Worm (Caenorhabditis elegans) whole organism, L1 larva: ENCODE data around the gene pafo-1.
A peak's percentile ranks its signal among the peaks of the same experiment; 100 is the strongest.

Experiments
- C04F5.9 ChIP-seq: sonication (generic microtip); optimal IDR thresholded peaks from 2 replicates; lab custom pipeline; 2016; ENCODE audit warnings: missing genetic modification characterization, missing compliant biosample characterization
- C34B4.2 ChIP-seq: sonication (generic microtip); optimal IDR thresholded peaks from 2 replicates; lab custom pipeline; 2017; ENCODE audit warnings: mild to moderate bottlenecking, missing genetic modification characterization, missing compliant biosample characterization
- aha-1 ChIP-seq: fragments of 150-350 bp; optimal IDR thresholded peaks from 2 replicates; lab custom pipeline; 2014; ENCODE audit warnings: missing biosample characterization, missing genetic modification characterization
- alr-1 ChIP-seq: fragments of 200-800 bp; sonication (Bioruptor generic); optimal IDR thresholded peaks from 2 replicates; lab custom pipeline; 2018; ENCODE audit warnings: borderline replicate concordance, mild to moderate bottlenecking, missing genetic modification characterization, missing compliant biosample characterization
- aly-2 ChIP-seq: fragments of 150-350 bp; optimal IDR thresholded peaks from 2 replicates; lab custom pipeline; 2014; ENCODE audit warnings: missing biosample characterization, missing genetic modification characterization
- ceh-63 ChIP-seq: fragments of 200-800 bp; sonication (Bioruptor generic); optimal IDR thresholded peaks from 2 replicates; lab custom pipeline; 2018; ENCODE audit warnings: mild to moderate bottlenecking, missing genetic modification characterization, missing compliant biosample characterization
- ceh-8 ChIP-seq: fragments of 200-800 bp; sonication (Bioruptor generic); optimal IDR thresholded peaks from 2 replicates; lab custom pipeline; 2018; ENCODE audit warnings: mild to moderate bottlenecking, missing genetic modification characterization, moderate library complexity, missing compliant biosample characterization
- ces-1 ChIP-seq: fragments of 150-350 bp; optimal IDR thresholded peaks from 2 replicates; lab custom pipeline; 2014; ENCODE audit warnings: missing biosample characterization, missing genetic modification reagents, missing genetic modification characterization
- efl-1 ChIP-seq, 4 experiments: fragments of 150-350 bp; optimal IDR thresholded peaks in 3 of 4; peaks in 1 of 4; 1 replicate in 1 of 4; 2 replicates in 3 of 4; lab custom pipeline; 2014; ENCODE audit warnings: missing biosample characterization in 2 of 4, missing genetic modification characterization in 2 of 4, missing genetic modification reagents in 2 of 4
- efl-3 ChIP-seq: fragments of 200-800 bp; sonication (Bioruptor generic); optimal IDR thresholded peaks from 2 replicates; lab custom pipeline; 2018; ENCODE audit warnings: mild to moderate bottlenecking, missing genetic modification characterization, missing compliant biosample characterization
- egl-27 ChIP-seq, 2 experiments: fragments of 150-350 bp in 1 of 2; sonication (generic microtip); optimal IDR thresholded peaks; 3 replicates each; lab custom pipeline; 2017 to 2018; ENCODE audit warnings: missing biosample characterization in 2 of 2, missing genetic modification characterization in 2 of 2, missing genetic modification reagents in 2 of 2
- elt-3 ChIP-seq, 6 experiments: fragments of 150-350 bp in 1 of 6; sonication (generic microtip); optimal IDR thresholded peaks; 2 replicates each; lab custom pipeline; 2017 to 2018; ENCODE audit warnings: missing biosample characterization in 6 of 6, missing genetic modification characterization in 6 of 6, inconsistent platforms in 1 of 6
- fkh-10 ChIP-seq: sonication (generic microtip); optimal IDR thresholded peaks from 2 replicates; lab custom pipeline; 2017; ENCODE audit warnings: missing biosample characterization, missing genetic modification reagents, missing genetic modification characterization
- fkh-4 ChIP-seq: sonication (generic microtip); optimal IDR thresholded peaks from 2 replicates; lab custom pipeline; 2016; ENCODE audit warnings: missing compliant biosample characterization, missing genetic modification characterization, borderline replicate concordance
- fos-1 ChIP-seq: fragments of 150-350 bp; optimal IDR thresholded peaks from 2 replicates; lab custom pipeline; 2014; ENCODE audit warnings: missing biosample characterization, missing genetic modification characterization
- hpl-2 ChIP-seq: fragments of 150-350 bp; optimal IDR thresholded peaks from 2 replicates; lab custom pipeline; 2014; ENCODE audit warnings: missing biosample characterization, missing genetic modification reagents, missing genetic modification characterization
- isw-1 ChIP-seq: fragments of 200-800 bp; sonication (Bioruptor generic); IDR thresholded peaks from 2 replicates; pipeline ENCODE4 v1.3.6; 2022; ENCODE audit warnings: missing genetic modification characterization, missing compliant biosample characterization
- lin-14 ChIP-seq: fragments of 200-800 bp; sonication (Bioruptor generic); optimal IDR thresholded peaks from 2 replicates; lab custom pipeline; 2018; ENCODE audit warnings: mild to moderate bottlenecking, missing genetic modification characterization, moderate library complexity, missing compliant biosample characterization
- lin-15B ChIP-seq: fragments of 150-350 bp; sonication (generic microtip); optimal IDR thresholded peaks from 3 replicates; lab custom pipeline; 2014; ENCODE audit warnings: missing biosample characterization, missing genetic modification characterization
- lin-35 ChIP-seq, 2 experiments: fragments of 150-350 bp; optimal IDR thresholded peaks; 2 replicates each; lab custom pipeline; 2014; ENCODE audit warnings: missing biosample characterization in 2 of 2, missing genetic modification characterization in 2 of 2, missing genetic modification reagents in 2 of 2
- lin-39 ChIP-seq: fragments of 150-350 bp; optimal IDR thresholded peaks from 2 replicates; lab custom pipeline; 2014; ENCODE audit warnings: missing biosample characterization, missing genetic modification reagents, missing genetic modification characterization
- lir-3 ChIP-seq: sonication (generic microtip); optimal IDR thresholded peaks from 2 replicates; lab custom pipeline; 2016; ENCODE audit warnings: mild to moderate bottlenecking, missing genetic modification characterization, moderate library complexity, missing compliant biosample characterization; ENCODE audit not compliant: poor library complexity
- lsy-2 ChIP-seq, 2 experiments: fragments of 150-350 bp; optimal IDR thresholded peaks; 2 replicates each; lab custom pipeline; 2014; ENCODE audit warnings: missing biosample characterization in 2 of 2, missing genetic modification characterization in 2 of 2
- mdl-1 ChIP-seq, 2 experiments: fragments of 150-350 bp; optimal IDR thresholded peaks; 2 replicates each; lab custom pipeline; 2014 to 2017; ENCODE audit warnings: missing biosample characterization in 2 of 2, missing genetic modification characterization in 2 of 2, inconsistent platforms in 1 of 2
- mef-2 ChIP-seq: fragments of 150-350 bp; optimal IDR thresholded peaks from 2 replicates; lab custom pipeline; 2014; ENCODE audit warnings: missing biosample characterization, missing genetic modification characterization
- nhr-12 ChIP-seq: sonication (generic microtip); optimal IDR thresholded peaks from 2 replicates; lab custom pipeline; 2017; ENCODE audit warnings: missing biosample characterization, missing genetic modification characterization
- nhr-19 ChIP-seq: fragments of 200-800 bp; sonication (Bioruptor generic); conservative IDR thresholded peaks from 2 replicates; pipeline ENCODE4 v1.3.6; 2022; ENCODE audit warnings: missing genetic modification characterization, missing compliant biosample characterization
- nhr-20 ChIP-seq: sonication (generic microtip); optimal IDR thresholded peaks from 2 replicates; lab custom pipeline; 2016; ENCODE audit warnings: mild to moderate bottlenecking, missing genetic modification characterization, missing compliant biosample characterization
- nhr-47 ChIP-seq: sonication (generic microtip); optimal IDR thresholded peaks from 2 replicates; lab custom pipeline; 2016; ENCODE audit warnings: mild to moderate bottlenecking, missing genetic modification characterization, moderate library complexity, missing compliant biosample characterization
- nhr-77 ChIP-seq: fragments of 150-350 bp; optimal IDR thresholded peaks from 2 replicates; lab custom pipeline; 2014; ENCODE audit warnings: missing biosample characterization, missing genetic modification characterization
- nhr-85 ChIP-seq: sonication (generic microtip); peaks from one replicate; lab custom pipeline; 2016; ENCODE audit warnings: missing genetic modification characterization, inconsistent platforms, missing compliant biosample characterization
- nhr-90 ChIP-seq: sonication (generic microtip); optimal IDR thresholded peaks from 2 replicates; lab custom pipeline; 2016; ENCODE audit warnings: mild to moderate bottlenecking, missing genetic modification characterization, missing compliant biosample characterization; ENCODE audit not compliant: poor library complexity
- pag-3 ChIP-seq: sonication (generic microtip); optimal IDR thresholded peaks from 2 replicates; lab custom pipeline; 2017; ENCODE audit warnings: missing genetic modification characterization, mild to moderate bottlenecking, missing compliant biosample characterization, antibody characterized with exemption, borderline replicate concordance; ENCODE audit not compliant: insufficient read depth
- pax-3 ChIP-seq: fragments of 200-800 bp; sonication (Bioruptor generic); optimal IDR thresholded peaks from 2 replicates; lab custom pipeline; 2018; ENCODE audit warnings: mild to moderate bottlenecking, missing genetic modification characterization, moderate library complexity, missing compliant biosample characterization
- pqm-1 ChIP-seq: sonication (generic microtip); optimal IDR thresholded peaks from 3 replicates; lab custom pipeline; 2017; ENCODE audit warnings: missing biosample characterization, missing genetic modification characterization
- rnt-1 ChIP-seq: sonication (generic microtip); optimal IDR thresholded peaks from 2 replicates; lab custom pipeline; 2016; ENCODE audit warnings: mild to moderate bottlenecking, missing genetic modification characterization, moderate library complexity, missing compliant biosample characterization
- skn-1 ChIP-seq: fragments of 150-350 bp; optimal IDR thresholded peaks from 2 replicates; lab custom pipeline; 2014; ENCODE audit warnings: missing biosample characterization, missing genetic modification characterization
- snu-23 ChIP-seq: sonication (generic microtip); optimal IDR thresholded peaks from 2 replicates; lab custom pipeline; 2016; ENCODE audit warnings: missing genetic modification characterization, missing compliant biosample characterization
- sox-4 ChIP-seq: sonication (generic microtip); optimal IDR thresholded peaks from 2 replicates; lab custom pipeline; 2016; ENCODE audit warnings: missing genetic modification characterization, missing compliant biosample characterization
- swsn-7 ChIP-seq: sonication (generic microtip); optimal IDR thresholded peaks from 2 replicates; lab custom pipeline; 2016; ENCODE audit warnings: missing genetic modification characterization, missing compliant biosample characterization
- tbx-2 ChIP-seq: sonication (generic microtip); optimal IDR thresholded peaks from 2 replicates; lab custom pipeline; 2016; ENCODE audit warnings: missing genetic modification characterization, missing compliant biosample characterization
- unc-30 ChIP-seq: sonication (generic microtip); optimal IDR thresholded peaks from 2 replicates; lab custom pipeline; 2017; ENCODE audit warnings: missing biosample characterization, missing genetic modification characterization
- unc-62 ChIP-seq: fragments of 150-350 bp; optimal IDR thresholded peaks from 2 replicates; lab custom pipeline; 2014; ENCODE audit warnings: missing biosample characterization, missing genetic modification reagents, missing genetic modification characterization
- unc-98 ChIP-seq: fragments of 200-800 bp; sonication (Bioruptor generic); IDR thresholded peaks from 2 replicates; pipeline ENCODE4 v1.3.6; 2022; ENCODE audit warnings: missing genetic modification characterization, missing compliant biosample characterization
- xbp-1 ChIP-seq: sonication (generic microtip); optimal IDR thresholded peaks from 2 replicates; lab custom pipeline; 2016; ENCODE audit warnings: missing genetic modification characterization, missing compliant biosample characterization
- zip-4 ChIP-seq: fragments of 200-800 bp; sonication (Bioruptor generic); optimal IDR thresholded peaks from 2 replicates; lab custom pipeline; 2018; ENCODE audit warnings: mild to moderate bottlenecking, missing genetic modification characterization, moderate library complexity, missing compliant biosample characterization
- ztf-11 ChIP-seq, 2 experiments: sonication (generic microtip); optimal IDR thresholded peaks; 2 replicates each; lab custom pipeline; 2016 to 2017; ENCODE audit warnings: missing genetic modification characterization in 2 of 2, missing biosample characterization in 1 of 2, missing compliant biosample characterization in 1 of 2
- ztf-4 ChIP-seq: fragments of 150-350 bp; optimal IDR thresholded peaks from 2 replicates; lab custom pipeline; 2014; ENCODE audit warnings: missing biosample characterization, missing genetic modification characterization

pafo-1 gene

ce11 chrV:11531100-11531499 is 9.6 kb downstream of the pafo-1 start (continued):
- TF ChIP-seq nhr-77 (tag; lab: Kevin White, UChicago) (no peak), xbp-1 (peak; percentile 8)

- TF ChIP-seq nhr-90 (tag; lab: Kevin White, UChicago) (peak; percentile 88), isw-1 (GFP tag; lab: Robert Waterston, UW) (no peak; the same call in 1 of the 2 replicates), lin-15B (tag; lab: Kevin White, UChicago) (no peak), alr-1 (tag; lab: Kevin White, UChicago) (no peak), lin-14 (peak; percentile 97), unc-62 (GFP tag; lab: Kevin White, UChicago) (no peak), nhr-20 (tag; lab: Kevin White, UChicago) (peak; percentile 97), efl-3 (no peak), swsn-7 (tag; lab: Kevin White, UChicago) (peak; percentile 81), C04F5.9 (tag; lab: Kevin White, UChicago) (peak; percentile 2), mef-2 (tag; lab: Kevin White, UChicago) (peak; percentile 24), hpl-2 (GFP tag; lab: Kevin White, UChicago) (peak; percentile 20), C34B4.2 (tag; lab: Kevin White, UChicago) (no peak), lin-39 (tag; lab: Kevin White, UChicago) (peak; percentile 44), fos-1 (tag; lab: Kevin White, UChicago) (peak; percentile 82), ceh-63 (GFP tag; lab: Kevin White, UChicago) (no peak), zip-4 (no peak), xbp-1 (peak; percentile 66), nhr-85 (tag; lab: Kevin White, UChicago) (peak; percentile 99), nhr-19 (GFP tag; lab: Robert Waterston, UW) (peak; percentile 84), egl-27 (tag; optimal IDR thresholded peaks at IDR 0.05; lab: Kevin White, UChicago) (peak; percentile 80 to 84), tbx-2 (tag; lab: Kevin White, UChicago) (peak; percentile 91), nhr-12 (tag; lab: Kevin White, UChicago) (no peak), sox-4 (tag; lab: Kevin White, UChicago) (no peak), rnt-1 (tag; lab: Kevin White, UChicago) (peak; percentile 79), ceh-8 (no peak), aly-2 (tag; lab: Kevin White, UChicago) (no peak), nhr-47 (tag; lab: Kevin White, UChicago) (peak; percentile 76), pqm-1 (tag; lab: Kevin White, UChicago) (peak; percentile 30), snu-23 (GFP tag; lab: Kevin White, UChicago) (peak; percentile 94), aha-1 (tag; lab: Kevin White, UChicago) (no peak), pax-3 (tag; lab: Kevin White, UChicago) (no peak), lir-3 (peak; percentile 29), lsy-2 (tag; optimal IDR thresholded peaks at IDR 0.05; lab: Kevin White, UChicago) (peak; percentile 67 to 92), efl-1 (optimal IDR thresholded peaks at IDR 0.05; lab: Kevin White, UChicago) (peak; percentile 56 to 57), efl-1 (GFP tag; optimal IDR thresholded peaks at IDR 0.05 in 1 of 2; lab: Kevin White, UChicago) (peak; percentile 26 to 95), unc-30 (tag; lab: Kevin White, UChicago) (no peak), ztf-11 (tag; optimal IDR thresholded peaks at IDR 0.05; lab: Kevin White, UChicago) (peak in 1 of 2 experiments; percentile 13), unc-98 (GFP tag; lab: Robert Waterston, UW) (no peak; the same call in 1 of the 2 replicates), lin-35 (GFP tag; optimal IDR thresholded peaks at IDR 0.05; lab: Kevin White, UChicago) (peak; percentile 53 to 78), pag-3 (tag; lab: Kevin White, UChicago) (peak; percentile 38), fkh-4 (tag; lab: Kevin White, UChicago) (peak; percentile 72), ces-1 (GFP tag; lab: Kevin White, UChicago) (no peak), elt-3 (tag; optimal IDR thresholded peaks at IDR 0.05; lab: Kevin White, UChicago) (peak in 5 of 6 experiments; percentile 23 to 82 (median 69)), nhr-77 (tag; lab: Kevin White, UChicago) (peak; percentile 79), fkh-10 (GFP tag; lab: Kevin White, UChicago) (no peak), mdl-1 (tag; optimal IDR thresholded peaks at IDR 0.05; lab: Kevin White, UChicago) (peak; percentile 53 to 96), ztf-4 (tag; lab: Kevin White, UChicago) (peak; percentile 2), skn-1 (tag; lab: Kevin White, UChicago) (peak; percentile 62)
Observed at ce11 chrV:11531831-11532534, 10.5 kb downstream of the pafo-1 start.
